Worm (Caenorhabditis elegans) whole organism, mixed stage, embryonic: Measurements from ENCODE around the gene fbxo-11.2.

Source experiments
- M03D4.4 ChIP-seq: sonication (generic microtip); optimal IDR thresholded peaks from 2 replicates; lab custom pipeline; 2017; ENCODE audit warnings: mild to moderate bottlenecking, missing genetic modification characterization, missing compliant biosample characterization
- bed-3 ChIP-seq: fragments of 200-800 bp; sonication (Bioruptor generic); optimal IDR thresholded peaks from 3 replicates; lab custom pipeline; 2018; ENCODE audit warnings: mild to moderate bottlenecking, missing genetic modification characterization, moderate library complexity, missing compliant biosample characterization
- ceh-39 ChIP-seq: fragments of 150-350 bp; optimal IDR thresholded peaks from 2 replicates; lab custom pipeline; 2014; ENCODE audit warnings: missing biosample characterization, missing genetic modification characterization
- ceh-43 ChIP-seq: fragments of 200-800 bp; sonication (Bioruptor generic); optimal IDR thresholded peaks from 2 replicates; lab custom pipeline; 2018; ENCODE audit warnings: mild to moderate bottlenecking, missing genetic modification characterization, moderate library complexity, missing compliant biosample characterization
- ceh-83 ChIP-seq: fragments of 200-800 bp; sonication (Bioruptor generic); optimal IDR thresholded peaks from 2 replicates; lab custom pipeline; 2018; ENCODE audit warnings: mild to moderate bottlenecking, missing genetic modification characterization, missing compliant biosample characterization
- ces-1 ChIP-seq: fragments of 150-350 bp; optimal IDR thresholded peaks from 2 replicates; lab custom pipeline; 2014; ENCODE audit warnings: missing biosample characterization, missing genetic modification reagents, missing genetic modification characterization
- cnd-1 ChIP-seq: fragments of 200-800 bp; sonication (Bioruptor generic); optimal IDR thresholded peaks from 2 replicates; lab custom pipeline; 2018; ENCODE audit warnings: mild to moderate bottlenecking, missing genetic modification characterization, missing compliant biosample characterization
- drap-1 ChIP-seq: fragments of 200-800 bp; sonication (Bioruptor generic); optimal IDR thresholded peaks from 3 replicates; lab custom pipeline; 2018; ENCODE audit warnings: mild to moderate bottlenecking, missing genetic modification characterization, missing compliant biosample characterization
- elt-1 ChIP-seq: sonication (generic microtip); optimal IDR thresholded peaks from 2 replicates; lab custom pipeline; 2017; ENCODE audit warnings: missing genetic modification characterization, mild to moderate bottlenecking, missing compliant biosample characterization, antibody characterized with exemption, moderate library complexity, borderline replicate concordance; ENCODE audit not compliant: insufficient read depth
- elt-3 ChIP-seq: fragments of 150-350 bp; optimal IDR thresholded peaks from 2 replicates; lab custom pipeline; 2014; ENCODE audit warnings: missing biosample characterization, missing genetic modification characterization
- flh-1 ChIP-seq: fragments of 200-800 bp; sonication (Bioruptor generic); optimal IDR thresholded peaks from 2 replicates; lab custom pipeline; 2018; ENCODE audit warnings: mild to moderate bottlenecking, missing genetic modification characterization, moderate library complexity, missing compliant biosample characterization
- ham-2 ChIP-seq: fragments of 200-800 bp; sonication (Bioruptor generic); optimal IDR thresholded peaks from 2 replicates; lab custom pipeline; 2018; ENCODE audit warnings: mild to moderate bottlenecking, missing genetic modification characterization, missing compliant biosample characterization
- hlh-1 ChIP-seq: fragments of 150-350 bp; optimal IDR thresholded peaks from 2 replicates; lab custom pipeline; 2014; ENCODE audit warnings: missing biosample characterization, missing genetic modification reagents, missing genetic modification characterization
- lin-13 ChIP-seq: fragments of 150-350 bp; optimal IDR thresholded peaks from 2 replicates; lab custom pipeline; 2014; ENCODE audit warnings: missing biosample characterization, missing genetic modification characterization
- lin-32 ChIP-seq: fragments of 200-800 bp; sonication (Bioruptor generic); optimal IDR thresholded peaks from 2 replicates; lab custom pipeline; 2018; ENCODE audit warnings: mild to moderate bottlenecking, missing genetic modification characterization, missing compliant biosample characterization
- lsy-2 ChIP-seq: fragments of 150-350 bp; optimal IDR thresholded peaks from 2 replicates; lab custom pipeline; 2014; ENCODE audit warnings: missing biosample characterization, missing genetic modification characterization
- mab-5 ChIP-seq: fragments of 150-350 bp; optimal IDR thresholded peaks from 2 replicates; lab custom pipeline; 2014; ENCODE audit warnings: missing biosample characterization, missing genetic modification characterization
- mep-1 ChIP-seq: fragments of 150-350 bp; optimal IDR thresholded peaks from 2 replicates; lab custom pipeline; 2017; ENCODE audit warnings: missing biosample characterization, missing genetic modification reagents, missing genetic modification characterization, inconsistent platforms
- mls-2 ChIP-seq: sonication (generic microtip); optimal IDR thresholded peaks from 2 replicates; lab custom pipeline; 2016; ENCODE audit warnings: mild to moderate bottlenecking, missing genetic modification characterization, moderate library complexity, missing compliant biosample characterization
- nhr-12 ChIP-seq: fragments of 150-350 bp; optimal IDR thresholded peaks from 2 replicates; lab custom pipeline; 2014; ENCODE audit warnings: missing biosample characterization, missing genetic modification characterization
- nhr-2 ChIP-seq: fragments of 150-350 bp; optimal IDR thresholded peaks from 2 replicates; lab custom pipeline; 2014; ENCODE audit warnings: missing biosample characterization, missing genetic modification characterization
- nhr-237 ChIP-seq: fragments of 150-350 bp; optimal IDR thresholded peaks from 2 replicates; lab custom pipeline; 2014; ENCODE audit warnings: missing biosample characterization, missing genetic modification characterization
- nhr-28 ChIP-seq: fragments of 150-350 bp; optimal IDR thresholded peaks from 2 replicates; lab custom pipeline; 2014; ENCODE audit warnings: missing biosample characterization, missing genetic modification characterization
- nhr-76 ChIP-seq: sonication (generic microtip); optimal IDR thresholded peaks from 2 replicates; lab custom pipeline; 2017; ENCODE audit warnings: missing biosample characterization, missing genetic modification characterization
- pha-4 ChIP-seq: fragments of 150-350 bp; optimal IDR thresholded peaks from 2 replicates; lab custom pipeline; 2018; ENCODE audit warnings: missing biosample characterization, missing genetic modification reagents, missing genetic modification characterization
- sem-2 ChIP-seq: fragments of 200-800 bp; sonication (Bioruptor generic); optimal IDR thresholded peaks from 2 replicates; lab custom pipeline; 2018; ENCODE audit warnings: mild to moderate bottlenecking, missing genetic modification characterization, missing compliant biosample characterization
- snpc-4 ChIP-seq: fragments of 150-350 bp; optimal IDR thresholded peaks from 2 replicates; lab custom pipeline; 2014; ENCODE audit warnings: missing biosample characterization, missing genetic modification characterization
- sptf-1 ChIP-seq: sonication (generic microtip); optimal IDR thresholded peaks from 2 replicates; lab custom pipeline; 2017; ENCODE audit warnings: mild to moderate bottlenecking, missing genetic modification characterization, moderate library complexity, missing compliant biosample characterization
- unc-120 ChIP-seq: sonication (generic microtip); optimal IDR thresholded peaks from 2 replicates; lab custom pipeline; 2017; ENCODE audit warnings: missing genetic modification characterization, missing compliant biosample characterization; ENCODE audit not compliant: poor library complexity, severe bottlenecking
- unc-39 ChIP-seq: fragments of 150-350 bp; optimal IDR thresholded peaks from 2 replicates; lab custom pipeline; 2014; ENCODE audit warnings: missing biosample characterization, missing genetic modification characterization
- unc-62 ChIP-seq: fragments of 150-350 bp; optimal IDR thresholded peaks from 2 replicates; lab custom pipeline; 2014; ENCODE audit warnings: missing biosample characterization, missing genetic modification reagents, missing genetic modification characterization
- zip-8 ChIP-seq: fragments of 150-350 bp; optimal IDR thresholded peaks from 2 replicates; lab custom pipeline; 2014; ENCODE audit warnings: missing biosample characterization, missing genetic modification characterization
- ztf-11 ChIP-seq: fragments of 150-350 bp; optimal IDR thresholded peaks from 2 replicates; lab custom pipeline; 2014; ENCODE audit warnings: missing biosample characterization, missing genetic modification characterization

Gene fbxo-11.2

ce11 chrIII:1037173-1037572 lies 15.9 kb downstream of the fbxo-11.2 start, which contains the start of the genes chin-1 and BE0003N10.1:
Gene chin-1, minus strand, starts transcription at chrIII:1037212.
Gene BE0003N10.1, plus strand, starts transcription at chrIII:1037492.
- TF ChIP-seq unc-39 (tag; lab: Kevin White, UChicago): no peak
- peak; percentile 30 for TF ChIP-seq mep-1 (tag; lab: Kevin White, UChicago)
- no peak for TF ChIP-seq sem-2 (GFP tag; lab: Kevin White, UChicago)
- TF ChIP-seq nhr-76 (tag; lab: Kevin White, UChicago): no peak
- TF ChIP-seq lsy-2 (tag; lab: Kevin White, UChicago): peak; percentile 28
- peak; percentile 31 for TF ChIP-seq lin-13
- TF ChIP-seq ces-1 (GFP tag; lab: Kevin White, UChicago): peak; percentile 32
- no peak for TF ChIP-seq unc-120 (tag; lab: Kevin White, UChicago)
- TF ChIP-seq elt-1: no peak
- TF ChIP-seq, all 35 proteins: peak for 4

ce11 chrIII:1034853-1035252 lies 18.2 kb downstream of the fbxo-11.2 start:
- no peak for TF ChIP-seq ceh-43 (GFP tag; lab: Kevin White, UChicago)
- TF ChIP-seq pha-4: no peak
- no peak for TF ChIP-seq nhr-12 (tag; lab: Kevin White, UChicago)
- no peak for TF ChIP-seq elt-1
- no peak for TF ChIP-seq sem-2 (GFP tag; lab: Kevin White, UChicago)
- TF ChIP-seq mls-2 (tag; lab: Kevin White, UChicago): no peak
- no peak for TF ChIP-seq flh-1
- no peak for TF ChIP-seq sptf-1
- TF ChIP-seq mep-1 (tag; lab: Kevin White, UChicago): no peak
- no peak for TF ChIP-seq nhr-28 (tag; lab: Kevin White, UChicago)
- TF ChIP-seq unc-62: no peak
- TF ChIP-seq lin-13: no peak
- no peak for TF ChIP-seq unc-39 (tag; lab: Kevin White, UChicago)
- no peak for TF ChIP-seq nhr-2 (tag; lab: Kevin White, UChicago)
- no peak for TF ChIP-seq hlh-1 (tag; lab: Kevin White, UChicago)
- no peak for TF ChIP-seq nhr-237
- TF ChIP-seq ceh-39: no peak
- no peak for TF ChIP-seq cnd-1 (tag; lab: Kevin White, UChicago)

ce11 chrIII:1030965-1031364 lies 22.1 kb downstream of the fbxo-11.2 start, which contains the start of the genes clc-26 and E_BE45912.2:
Gene clc-26, minus strand, starts transcription at chrIII:1031065.
Gene E_BE45912.2, minus strand, starts transcription at chrIII:1031103.
- TF ChIP-seq ceh-43 (GFP tag; lab: Kevin White, UChicago) (no peak), pha-4 (no peak), ham-2 (GFP tag; lab: Kevin White, UChicago) (no peak), mls-2 (tag; lab: Kevin White, UChicago) (no peak), drap-1 (GFP tag; lab: Kevin White, UChicago) (no peak)
- TF ChIP-seq, all 35 proteins: peak for 0

ce11 chrIII:1028233-1028632 lies 24.8 kb downstream of the fbxo-11.2 start:
- TF ChIP-seq lin-32 (GFP tag; lab: Kevin White, UChicago) (no peak), ces-1 (GFP tag; lab: Kevin White, UChicago) (no peak), unc-62 (no peak), unc-39 (tag; lab: Kevin White, UChicago) (no peak), ham-2 (GFP tag; lab: Kevin White, UChicago) (no peak), nhr-2 (tag; lab: Kevin White, UChicago) (no peak), sem-2 (GFP tag; lab: Kevin White, UChicago) (no peak), zip-8 (tag; lab: Kevin White, UChicago) (no peak), lin-13 (no peak), hlh-1 (tag; lab: Kevin White, UChicago) (no peak), nhr-76 (tag; lab: Kevin White, UChicago) (no peak), ceh-83 (GFP tag; lab: Kevin White, UChicago) (no peak), sptf-1 (no peak), flh-1 (no peak), ceh-39 (no peak), nhr-237 (no peak), pha-4 (no peak), ztf-11 (tag; lab: Kevin White, UChicago) (no peak), mep-1 (tag; lab: Kevin White, UChicago) (no peak), M03D4.4 (tag; lab: Kevin White, UChicago) (no peak)

- TF ChIP-seq ceh-43 (GFP tag; lab: Kevin White, UChicago): no peak
- no peak for TF ChIP-seq ces-1 (GFP tag; lab: Kevin White, UChicago)
- no peak for TF ChIP-seq snpc-4 (tag; lab: Kevin White, UChicago)
- TF ChIP-seq drap-1 (GFP tag; lab: Kevin White, UChicago): no peak
- no peak for TF ChIP-seq ceh-83 (GFP tag; lab: Kevin White, UChicago)
- TF ChIP-seq cnd-1 (tag; lab: Kevin White, UChicago): no peak
- TF ChIP-seq zip-8 (tag; lab: Kevin White, UChicago): no peak
- no peak for TF ChIP-seq bed-3 (GFP tag; lab: Kevin White, UChicago)
- no peak for TF ChIP-seq nhr-28 (tag; lab: Kevin White, UChicago)
- TF ChIP-seq unc-62: no peak
- no peak for TF ChIP-seq lin-13
- no peak for TF ChIP-seq nhr-2 (tag; lab: Kevin White, UChicago)
- no peak for TF ChIP-seq ceh-39
- no peak for TF ChIP-seq unc-120 (tag; lab: Kevin White, UChicago)
- TF ChIP-seq mab-5 (tag; lab: Kevin White, UChicago): no peak
- TF ChIP-seq elt-3 (tag; lab: Kevin White, UChicago): no peak
Measured at ce11 chrIII:1026261-1026660, 26.8 kb downstream of the fbxo-11.2 start, which contains the start of gene clc-25. Gene clc-25, minus strand, starts transcription at chrIII:1026361.
